Fruit fly (Drosophila melanogaster): ENCODE data around the gene Pbp95.

The Pbp95 gene

DNA sequence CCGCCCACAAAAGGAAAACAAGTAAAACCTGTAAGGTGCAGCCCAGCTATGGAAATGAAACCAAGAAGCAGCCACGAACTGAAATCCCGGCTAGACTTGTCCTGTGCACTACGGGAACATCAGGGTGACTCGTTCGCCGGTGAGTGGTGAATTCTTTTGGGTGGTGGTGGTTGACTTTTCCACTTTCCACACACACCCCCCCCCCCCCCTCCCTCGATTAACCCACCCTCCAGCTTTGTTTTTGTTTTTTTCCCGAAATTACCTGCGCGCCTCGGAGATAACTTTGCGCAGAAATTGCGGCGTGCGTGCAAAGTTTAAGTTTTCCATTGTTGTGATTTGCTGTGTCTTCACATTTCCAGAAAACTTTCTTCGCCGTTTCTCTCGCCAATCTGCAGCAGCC lies 12.9 kb downstream of the Pbp95 start:
- TF ChIP-seq gro (GFP tag; optimal IDR thresholded peaks at IDR 0.05) (no peak), seq (GFP tag; IDR thresholded peaks at IDR 0.05) (peak; percentile 59), cg (GFP tag; optimal IDR thresholded peaks at IDR 0.05) (no peak), MBD-R2 (GFP tag; IDR thresholded peaks at IDR 0.05) (0 out of 2 replicates have a peak, but pooled peaks have one; percentile 15), ewg (GFP tag; optimal IDR thresholded peaks at IDR 0.05) (peak; percentile 47), lov (optimal IDR thresholded peaks at IDR 0.05) (no peak), lov (GFP tag; IDR thresholded peaks at IDR 0.05) (no peak), ssp (GFP tag; IDR thresholded peaks at IDR 0.05) (no peak), crol (GFP tag; IDR thresholded peaks at IDR 0.05) (peak; percentile 72)

- peak; percentile 25 for TF ChIP-seq fu2 (GFP tag; optimal IDR thresholded peaks at IDR 0.05)
- TF ChIP-seq nerfin-1 (tag; optimal IDR thresholded peaks at IDR 0.05): peak; percentile 61
- TF ChIP-seq CG13775 (GFP tag; optimal IDR thresholded peaks at IDR 0.05): peak; percentile 90
- TF ChIP-seq pb (GFP tag; optimal IDR thresholded peaks at IDR 0.05): no peak
- no peak for TF ChIP-seq h (optimal IDR thresholded peaks at IDR 0.05)
- peak; percentile 37 for TF ChIP-seq CG10462 (GFP tag; optimal IDR thresholded peaks at IDR 0.05)
- TF ChIP-seq tx (GFP tag; optimal IDR thresholded peaks at IDR 0.05): no peak
- peak; percentile 78 for TF ChIP-seq CG6689 (GFP tag; IDR thresholded peaks at IDR 0.05)
- TF ChIP-seq CG1792 (GFP tag; optimal IDR thresholded peaks at IDR 0.05): no peak
- peak; percentile 63 for TF ChIP-seq CG14441 (GFP tag; IDR thresholded peaks at IDR 0.05)
- TF ChIP-seq bbx (GFP tag; IDR thresholded peaks at IDR 0.05; ENCODE audit: partially characterized antibody): no peak
- TF ChIP-seq MESR4 (GFP tag; optimal IDR thresholded peaks at IDR 0.05): no peak
- peak; percentile 42 for TF ChIP-seq ems (GFP tag; optimal IDR thresholded peaks at IDR 0.05)
- TF ChIP-seq pho (GFP tag; optimal IDR thresholded peaks at IDR 0.05): peak; percentile 47
- no peak for TF ChIP-seq CG16779 (GFP tag; IDR thresholded peaks at IDR 0.05)
- TF ChIP-seq yki (optimal IDR thresholded peaks at IDR 0.05): no peak
- peak; percentile 91 for TF ChIP-seq CG18599 (GFP tag; optimal IDR thresholded peaks at IDR 0.05)
- TF ChIP-seq nmo (GFP tag; optimal IDR thresholded peaks at IDR 0.05): peak; percentile 92
- no peak for TF ChIP-seq CG4707 (GFP tag; optimal IDR thresholded peaks at IDR 0.05)
- TF ChIP-seq aop (GFP tag; IDR thresholded peaks at IDR 0.05): no peak
- TF ChIP-seq row (GFP tag; IDR thresholded peaks at IDR 0.05): peak; percentile 93
- TF ChIP-seq Dek (tag; optimal IDR thresholded peaks at IDR 0.05): peak; percentile 91
- no peak for TF ChIP-seq CG2129 (GFP tag; IDR thresholded peaks at IDR 0.05; ENCODE audit: partially characterized antibody)
- no peak for TF ChIP-seq inv (GFP tag; IDR thresholded peaks at IDR 0.05; ENCODE audit: partially characterized antibody)
- no peak for TF ChIP-seq Gsc (GFP tag; IDR thresholded peaks at IDR 0.05)
- peak; percentile 73 for TF ChIP-seq CG3407 (GFP tag; optimal IDR thresholded peaks at IDR 0.05)
- TF ChIP-seq Gug (GFP tag; IDR thresholded peaks at IDR 0.05): peak; percentile 2; the same call in 1 of the 4 replicates
- TF ChIP-seq Sox100B (GFP tag; optimal IDR thresholded peaks at IDR 0.05): peak; percentile 92
- TF ChIP-seq btn (GFP tag; optimal IDR thresholded peaks at IDR 0.05): no peak
- no peak for TF ChIP-seq crol (GFP tag; IDR thresholded peaks at IDR 0.05)
- TF ChIP-seq Fer1 (GFP tag; optimal IDR thresholded peaks at IDR 0.05): peak; percentile 86
- peak; percentile 5 for TF ChIP-seq HLH54F (GFP tag; optimal IDR thresholded peaks at IDR 0.05)
- peak; percentile 21 for TF ChIP-seq CG3838 (GFP tag; optimal IDR thresholded peaks at IDR 0.05)
- peak; percentile 83 for TF ChIP-seq CG14710 (tag; optimal IDR thresholded peaks at IDR 0.05)
- no peak for TF ChIP-seq CG3995 (GFP tag; optimal IDR thresholded peaks at IDR 0.05)
- no peak for TF ChIP-seq CG31388 (GFP tag; optimal IDR thresholded peaks at IDR 0.05)
- TF ChIP-seq Blimp-1 (GFP tag; optimal IDR thresholded peaks at IDR 0.05): peak; percentile 86
- TF ChIP-seq vvl (GFP tag; IDR thresholded peaks at IDR 0.05): peak; percentile 71
- peak; percentile 80 for TF ChIP-seq CG6854 (GFP tag; optimal IDR thresholded peaks at IDR 0.05)
- TF ChIP-seq Side (GFP tag; optimal IDR thresholded peaks at IDR 0.05): no peak
- peak; percentile 27 for TF ChIP-seq Bteb2 (GFP tag; optimal IDR thresholded peaks at IDR 0.05)
- no peak for TF ChIP-seq Dad (GFP tag; optimal IDR thresholded peaks at IDR 0.05)
- 0 out of 3 replicates have a peak, but pooled peaks have one; percentile 14 for TF ChIP-seq Dbx (GFP tag; IDR thresholded peaks at IDR 0.05)
- no peak for TF ChIP-seq br (optimal IDR thresholded peaks at IDR 0.05)
Observed at dm6 chr3R:8027203-8027688, 13.7 kb downstream of the Pbp95 start.

Data from whole organism, embryonic.